Worm (Caenorhabditis elegans): ENCODE measurements around the gene fbxa-73.

DNA sequence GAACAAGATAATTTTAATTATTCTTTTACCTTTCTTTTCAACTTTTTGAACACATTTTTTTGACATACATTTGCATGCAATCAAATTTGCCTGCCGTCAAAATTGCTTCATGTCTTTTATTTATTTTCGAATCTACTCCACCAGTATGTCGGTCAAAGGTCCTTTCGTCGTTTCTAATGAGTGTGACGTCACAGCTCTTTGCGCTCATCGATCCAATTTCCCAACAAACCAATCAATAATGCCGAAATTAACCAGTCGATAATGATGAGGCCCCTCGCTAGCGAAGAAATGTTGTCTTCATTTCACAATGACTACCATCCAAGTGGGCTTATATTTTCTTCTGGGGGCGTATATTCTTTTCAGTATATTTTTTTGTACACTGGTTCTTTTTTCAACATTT is 9.7 kb downstream of the fbxa-73 start, which contains the start of gene Y54F10BM.6:
- no peak for TF ChIP-seq ceh-88 (GFP tag; IDR thresholded peaks at IDR 0.05)
- no peak for TF ChIP-seq zip-4 (GFP tag; optimal IDR thresholded peaks at IDR 0.05)
- TF ChIP-seq unc-130 (tag; optimal IDR thresholded peaks at IDR 0.05), result no peak
- TF ChIP-seq isw-1 (GFP tag; IDR thresholded peaks at IDR 0.05), result no peak

Measured in whole organism, L1 larva.